Worm (Caenorhabditis elegans) whole organism, L4 larva: Measurements from ENCODE around the gene egg-1.

Experiments used
- F37D6.2 ChIP-seq: sonication (generic microtip); optimal IDR thresholded peaks from 2 replicates; lab custom pipeline; 2016; ENCODE audit warnings: mild to moderate bottlenecking, missing genetic modification characterization, missing compliant biosample characterization
- ZK337.2 ChIP-seq: fragments of 200-800 bp; sonication (Bioruptor generic); IDR thresholded peaks from 2 replicates; pipeline ENCODE4 v1.3.6; 2022; ENCODE audit warnings: missing genetic modification reagents, missing genetic modification characterization, missing compliant biosample characterization
- aha-1 ChIP-seq: fragments of 150-350 bp; peaks from one replicate; lab custom pipeline; 2014; ENCODE audit warnings: missing biosample characterization, missing genetic modification characterization
- ama-1 ChIP-seq: fragments of 150-350 bp; optimal IDR thresholded peaks from 2 replicates; lab custom pipeline; 2014; ENCODE audit warnings: inconsistent platforms, mixed read lengths
- ceh-20 ChIP-seq: fragments of 200-800 bp; sonication (Bioruptor generic); IDR thresholded peaks from 2 replicates; pipeline ENCODE4 v1.3.6; 2022; ENCODE audit warnings: missing genetic modification reagents, missing genetic modification characterization, missing compliant biosample characterization
- ceh-32 ChIP-seq: sonication (generic microtip); optimal IDR thresholded peaks from 2 replicates; lab custom pipeline; 2016; ENCODE audit warnings: mild to moderate bottlenecking, missing genetic modification characterization, missing compliant biosample characterization; ENCODE audit not compliant: poor library complexity
- ces-1 ChIP-seq: fragments of 150-350 bp; sonication (generic microtip); optimal IDR thresholded peaks from 4 replicates; lab custom pipeline; 2014; ENCODE audit warnings: missing biosample characterization, missing genetic modification reagents, missing genetic modification characterization
- cey-2 ChIP-seq: sonication (generic microtip); optimal IDR thresholded peaks from 3 replicates; lab custom pipeline; 2017; ENCODE audit warnings: missing genetic modification characterization, mild to moderate bottlenecking, missing compliant biosample characterization, antibody characterized with exemption, borderline replicate concordance; ENCODE audit not compliant: insufficient read depth
- ctbp-1 ChIP-seq: fragments of 200-800 bp; sonication (Bioruptor generic); IDR thresholded peaks from 2 replicates; pipeline ENCODE4 v1.3.6; 2022; ENCODE audit warnings: missing genetic modification reagents, missing genetic modification characterization, missing compliant biosample characterization
- daf-19 ChIP-seq: fragments of 200-800 bp; sonication (Bioruptor generic); conservative IDR thresholded peaks from 2 replicates; pipeline ENCODE4 v1.3.6; 2022; ENCODE audit warnings: missing genetic modification characterization, missing compliant biosample characterization
- daf-8 ChIP-seq: fragments of 200-800 bp; sonication (Bioruptor generic); IDR thresholded peaks from 2 replicates; pipeline ENCODE4 v1.3.6; 2022; ENCODE audit warnings: missing genetic modification characterization, missing compliant biosample characterization
- dmd-6 ChIP-seq: fragments of 200-800 bp; sonication (Bioruptor generic); IDR thresholded peaks from 2 replicates; pipeline ENCODE4 v1.3.6; 2022; ENCODE audit warnings: missing genetic modification reagents, missing genetic modification characterization, missing compliant biosample characterization
- dmd-8 ChIP-seq: fragments of 200-800 bp; sonication (Bioruptor generic); IDR thresholded peaks from 2 replicates; pipeline ENCODE4 v1.3.6; 2022; ENCODE audit warnings: missing genetic modification characterization, missing compliant biosample characterization
- dpl-1 ChIP-seq: fragments of 150-350 bp; optimal IDR thresholded peaks from 2 replicates; lab custom pipeline; 2014; ENCODE audit warnings: missing biosample characterization, missing genetic modification reagents, missing genetic modification characterization
- dve-1 ChIP-seq: sonication (generic microtip); optimal IDR thresholded peaks from 2 replicates; lab custom pipeline; 2017; ENCODE audit warnings: antibody characterized with exemption, mild to moderate bottlenecking, missing genetic modification characterization, missing compliant biosample characterization; ENCODE audit not compliant: insufficient read depth
- egl-43 ChIP-seq: fragments of 200-800 bp; sonication (Bioruptor generic); IDR thresholded peaks from 2 replicates; pipeline ENCODE4 v1.3.6; 2022; ENCODE audit warnings: missing genetic modification reagents, missing genetic modification characterization, missing compliant biosample characterization
- fkh-10 ChIP-seq: fragments of 150-350 bp; optimal IDR thresholded peaks from 2 replicates; lab custom pipeline; 2014; ENCODE audit warnings: missing biosample characterization, missing genetic modification reagents, missing genetic modification characterization
- fos-1 ChIP-seq: fragments of 150-350 bp; optimal IDR thresholded peaks from 2 replicates; lab custom pipeline; 2014; ENCODE audit warnings: missing biosample characterization, missing genetic modification characterization
- hif-1 ChIP-seq, 2 experiments: sonication (generic microtip); optimal IDR thresholded peaks; 2 replicates each; lab custom pipeline; 2016 to 2017; ENCODE audit warnings: missing compliant biosample characterization in 2 of 2, missing genetic modification characterization in 2 of 2, missing genetic modification reagents in 2 of 2, missing genotype in 2 of 2, mild to moderate bottlenecking in 1 of 2
- hlh-11 ChIP-seq: fragments of 200-800 bp; sonication (Bioruptor generic); optimal IDR thresholded peaks from 2 replicates; lab custom pipeline; 2018; ENCODE audit warnings: mild to moderate bottlenecking, missing genetic modification characterization, missing compliant biosample characterization
- hlh-30 ChIP-seq: sonication (generic microtip); optimal IDR thresholded peaks from 2 replicates; lab custom pipeline; 2017; ENCODE audit warnings: antibody characterized with exemption, mild to moderate bottlenecking, missing genetic modification characterization, missing compliant biosample characterization; ENCODE audit not compliant: insufficient read depth
- hmg-1.1 ChIP-seq: fragments of 200-800 bp; sonication (Bioruptor generic); IDR thresholded peaks from 2 replicates; pipeline ENCODE4 v1.3.6; 2022; ENCODE audit warnings: missing genetic modification reagents, missing genetic modification characterization, missing compliant biosample characterization
- lsy-2 ChIP-seq, 2 experiments: fragments of 150-350 bp in 1 of 2; sonication (generic microtip) in 1 of 2; optimal IDR thresholded peaks; 2 replicates each; lab custom pipeline; 2014 to 2017; ENCODE audit warnings: missing biosample characterization in 2 of 2, missing genetic modification characterization in 2 of 2
- mep-1 ChIP-seq: fragments of 150-350 bp; sonication (generic microtip); optimal IDR thresholded peaks from 3 replicates; lab custom pipeline; 2014; ENCODE audit warnings: missing biosample characterization, missing genetic modification characterization
- mes-2 ChIP-seq: sonication (generic microtip); optimal IDR thresholded peaks from 2 replicates; lab custom pipeline; 2016; ENCODE audit warnings: missing genotype, mild to moderate bottlenecking, missing genetic modification characterization, missing compliant biosample characterization; ENCODE audit not compliant: poor library complexity, severe bottlenecking
- mxl-3 ChIP-seq: fragments of 200-800 bp; sonication (Bioruptor generic); optimal IDR thresholded peaks from 2 replicates; lab custom pipeline; 2018; ENCODE audit warnings: mild to moderate bottlenecking, missing genetic modification characterization, missing compliant biosample characterization
- nhr-11 ChIP-seq: fragments of 150-350 bp; optimal IDR thresholded peaks from 2 replicates; lab custom pipeline; 2014; ENCODE audit warnings: missing biosample characterization, missing genetic modification characterization
- nhr-25 ChIP-seq: sonication (generic microtip); optimal IDR thresholded peaks from 2 replicates; lab custom pipeline; 2017; ENCODE audit warnings: missing genetic modification characterization, mild to moderate bottlenecking, missing compliant biosample characterization, antibody characterized with exemption, moderate library complexity, borderline replicate concordance; ENCODE audit not compliant: insufficient read depth
- nhr-28 ChIP-seq: fragments of 150-350 bp; optimal IDR thresholded peaks from 2 replicates; lab custom pipeline; 2014; ENCODE audit warnings: missing biosample characterization, missing genetic modification characterization
- nhr-41 ChIP-seq: fragments of 200-800 bp; sonication (Bioruptor generic); IDR thresholded peaks from 2 replicates; pipeline ENCODE4 v1.3.6; 2022; ENCODE audit warnings: missing genetic modification reagents, missing genetic modification characterization, missing compliant biosample characterization
- php-3 ChIP-seq: fragments of 200-800 bp; sonication (Bioruptor generic); IDR thresholded peaks from 2 replicates; pipeline ENCODE4 v1.3.6; 2022; ENCODE audit warnings: missing genetic modification reagents, missing genetic modification characterization, missing compliant biosample characterization
- rbr-2 ChIP-seq: sonication (generic microtip); optimal IDR thresholded peaks from 2 replicates; lab custom pipeline; 2016; ENCODE audit warnings: missing genotype, missing genetic modification characterization, missing compliant biosample characterization
- saeg-2 ChIP-seq: fragments of 200-800 bp; sonication (Bioruptor generic); IDR thresholded peaks from 2 replicates; pipeline ENCODE4 v1.3.6; 2022; ENCODE audit warnings: missing genetic modification reagents, missing genetic modification characterization, missing compliant biosample characterization
- sdz-12 ChIP-seq: fragments of 200-800 bp; sonication (Bioruptor generic); optimal IDR thresholded peaks from 2 replicates; lab custom pipeline; 2018; ENCODE audit warnings: mild to moderate bottlenecking, missing genetic modification characterization, missing compliant biosample characterization
- set-16 ChIP-seq: fragments of 200-800 bp; sonication (Bioruptor generic); IDR thresholded peaks from 2 replicates; pipeline ENCODE4 v1.3.6; 2022; ENCODE audit warnings: missing genetic modification reagents, missing genetic modification characterization, missing compliant biosample characterization
- spr-3 ChIP-seq: fragments of 200-800 bp; sonication (Bioruptor generic); optimal IDR thresholded peaks from 2 replicates; lab custom pipeline; 2018; ENCODE audit warnings: mild to moderate bottlenecking, missing genetic modification characterization, missing compliant biosample characterization
- tra-1 ChIP-seq: fragments of 200-800 bp; sonication (Bioruptor generic); IDR thresholded peaks from 2 replicates; pipeline ENCODE4 v1.3.6; 2022; ENCODE audit warnings: missing genetic modification reagents, missing genetic modification characterization, missing compliant biosample characterization
- unc-62 ChIP-seq, 3 experiments: fragments of 150-350 bp in 1 of 3; sonication (generic microtip); optimal IDR thresholded peaks in 2 of 3; peaks in 1 of 3; 1 replicate in 1 of 3; 2 replicates in 2 of 3; lab custom pipeline; 2014 to 2017; ENCODE audit warnings: missing biosample characterization in 3 of 3, missing genetic modification characterization in 3 of 3, missing genetic modification reagents in 3 of 3, missing genotype in 1 of 3
- zfp-3 ChIP-seq: fragments of 200-800 bp; sonication (Bioruptor generic); conservative IDR thresholded peaks from 2 replicates; pipeline ENCODE4 v1.3.6; 2022; ENCODE audit warnings: missing genetic modification reagents, missing genetic modification characterization, missing compliant biosample characterization
- zip-2 ChIP-seq: fragments of 150-350 bp; optimal IDR thresholded peaks from 2 replicates; lab custom pipeline; 2014; ENCODE audit warnings: missing biosample characterization, missing genetic modification characterization

The egg-1 gene

DNA sequence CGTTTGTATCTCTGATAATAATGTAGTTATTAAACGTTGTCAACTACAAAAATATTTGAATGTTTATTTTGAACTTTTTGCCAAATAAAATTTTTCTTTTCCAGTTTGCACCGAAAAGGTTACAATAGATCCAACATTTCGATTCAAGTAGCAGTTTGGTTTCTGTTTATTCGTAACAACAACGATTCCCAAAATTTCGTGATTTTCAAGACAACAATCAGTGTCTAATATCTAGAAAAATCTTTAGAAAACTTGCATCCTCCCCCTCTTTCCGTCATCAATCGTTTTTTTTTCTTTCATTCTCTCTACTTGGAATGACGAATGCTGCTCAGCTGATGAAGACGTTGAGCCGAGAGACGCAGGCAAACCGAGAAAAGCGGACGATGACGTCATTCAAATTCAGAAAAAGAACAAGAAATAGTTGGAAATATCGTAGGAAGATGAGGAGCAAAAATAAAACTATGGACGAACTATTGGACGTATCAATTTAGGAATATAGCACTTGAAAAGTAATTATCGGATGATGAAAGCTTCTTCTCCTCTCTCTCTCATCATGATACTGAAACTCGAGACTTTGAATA is 30.6 kb downstream of the egg-1 start:
- TF ChIP-seq zip-2 (tag; lab: Kevin White, UChicago) (no peak), hmg-1.1 (peak; percentile 44; the same call in 1 of the 2 replicates), F37D6.2 (tag; lab: Kevin White, UChicago) (peak; percentile 44), ceh-20 (peak; percentile 70; the same call in 1 of the 2 replicates), mes-2 (peak; percentile 20), cey-2 (tag; lab: Kevin White, UChicago) (no peak), daf-19 (GFP tag; lab: Robert Waterston, UW) (no peak), fos-1 (no peak), mep-1 (tag; lab: Kevin White, UChicago) (peak; percentile 59), unc-62 (GFP tag; optimal IDR thresholded peaks at IDR 0.05 in 1 of 2; lab: Kevin White, UChicago) (peak in 1 of 2 experiments; percentile 99), unc-62 (tag; optimal IDR thresholded peaks at IDR 0.05; lab: Kevin White, UChicago) (no peak), nhr-25 (tag; lab: Kevin White, UChicago) (no peak), rbr-2 (tag; lab: Kevin White, UChicago) (peak; percentile 61), php-3 (GFP tag; lab: Robert Waterston, UW) (no peak), ZK337.2 (GFP tag; lab: Robert Waterston, UW) (no peak), hlh-30 (peak; percentile 63), hif-1 (tag; optimal IDR thresholded peaks at IDR 0.05; lab: Kevin White, UChicago) (peak in 1 of 2 experiments; percentile 65), zfp-3 (GFP tag; lab: Robert Waterston, UW) (0 out of 2 replicates have a peak, but pooled peaks have one; percentile 28), saeg-2 (GFP tag; lab: Robert Waterston, UW) (0 out of 2 replicates have a peak, but pooled peaks have one; percentile 31), tra-1 (0 out of 2 replicates have a peak, but pooled peaks have one; percentile 11), hlh-11 (tag; lab: Kevin White, UChicago) (peak; percentile 64), dpl-1 (peak; percentile 21), sdz-12 (no peak), aha-1 (tag; lab: Kevin White, UChicago) (peak; percentile 98), egl-43 (GFP tag; lab: Robert Waterston, UW) (0 out of 2 replicates have a peak, but pooled peaks have one; percentile 29), nhr-11 (peak; percentile 58), lsy-2 (tag; optimal IDR thresholded peaks at IDR 0.05; lab: Kevin White, UChicago) (peak; percentile 58 to 66), dve-1 (no peak), fkh-10 (peak; percentile 85), dmd-8 (GFP tag; lab: Robert Waterston, UW) (no peak), ceh-32 (tag; lab: Kevin White, UChicago) (no peak), mxl-3 (GFP tag; lab: Kevin White, UChicago) (no peak), nhr-41 (no peak), spr-3 (no peak), nhr-28 (tag; lab: Kevin White, UChicago) (no peak), ama-1 (lab: Kevin White, UChicago) (no peak), set-16 (GFP tag; lab: Robert Waterston, UW) (no peak), dmd-6 (GFP tag; lab: Robert Waterston, UW) (peak; percentile 50), ces-1 (GFP tag; lab: Kevin White, UChicago) (no peak), daf-8 (GFP tag; lab: Robert Waterston, UW) (no peak), ctbp-1 (peak; percentile 84)
- TF ChIP-seq, all 104 proteins: peak for 21
